Fruit fly (Drosophila melanogaster): ENCODE measurements around the gene CG15478.

Gene CG15478

DNA sequence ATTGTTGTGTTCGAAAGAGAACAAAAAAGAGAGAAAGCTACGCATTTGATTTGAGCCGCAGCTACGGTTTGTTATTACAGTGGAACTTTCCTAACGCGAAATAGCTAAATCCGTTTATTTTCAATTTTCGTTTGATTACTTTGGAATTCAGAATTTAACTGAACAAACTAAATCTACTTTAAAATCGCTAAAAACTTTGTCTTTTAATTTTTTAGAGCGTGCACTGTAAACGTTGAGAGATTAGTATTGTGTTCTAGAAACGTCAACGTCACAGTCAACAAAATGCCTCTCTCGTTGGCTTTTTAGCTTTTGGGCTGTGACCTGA lies 25.0 kb downstream of the CG15478 start (continued):
- TF ChIP-seq slbo (GFP tag; IDR thresholded peaks at IDR 0.05) (peak; percentile 88), CG12299 (tag; optimal IDR thresholded peaks at IDR 0.05) (peak; percentile 46), H2.0 (GFP tag; IDR thresholded peaks at IDR 0.05) (peak; percentile 60), nerfin-2 (GFP tag; IDR thresholded peaks at IDR 0.05; ENCODE audit: partially characterized antibody) (no peak), CG11456 (GFP tag; IDR thresholded peaks at IDR 0.05) (peak; percentile 70), prd (optimal IDR thresholded peaks at IDR 0.05) (no peak), prd (GFP tag; IDR thresholded peaks at IDR 0.05) (peak; percentile 81), Ravus (GFP tag; IDR thresholded peaks at IDR 0.05) (no peak), D19A (tag; optimal IDR thresholded peaks at IDR 0.05) (peak; percentile 46), p53 (GFP tag; optimal IDR thresholded peaks at IDR 0.05) (no peak), CG6654 (GFP tag; optimal IDR thresholded peaks at IDR 0.05) (no peak), Lhr (GFP tag; optimal IDR thresholded peaks at IDR 0.05) (no peak), CG6854 (GFP tag; optimal IDR thresholded peaks at IDR 0.05) (no peak), CG17385 (GFP tag; optimal IDR thresholded peaks at IDR 0.05) (no peak), Vsx1 (GFP tag; optimal IDR thresholded peaks at IDR 0.05) (no peak), slou (GFP tag; optimal IDR thresholded peaks at IDR 0.05) (peak; percentile 43), btn (GFP tag; optimal IDR thresholded peaks at IDR 0.05) (no peak), Hsf (GFP tag; optimal IDR thresholded peaks at IDR 0.05) (peak; percentile 76), dpn (GFP tag; optimal IDR thresholded peaks at IDR 0.05) (peak; percentile 54 to 69), gce (GFP tag; IDR thresholded peaks at IDR 0.05) (peak; percentile 84), exex (tag; optimal IDR thresholded peaks at IDR 0.05) (no peak), CG1792 (GFP tag; optimal IDR thresholded peaks at IDR 0.05) (peak; percentile 44), zfh2 (GFP tag; optimal IDR thresholded peaks at IDR 0.05) (peak; percentile 75), ci (GFP tag; IDR thresholded peaks at IDR 0.05) (peak; percentile 86), Hmx (GFP tag; optimal IDR thresholded peaks at IDR 0.05) (no peak), CG12071 (GFP tag; optimal IDR thresholded peaks at IDR 0.05) (peak; percentile 51), Awh (GFP tag; IDR thresholded peaks at IDR 0.05) (peak; percentile 75), nom (GFP tag; optimal IDR thresholded peaks at IDR 0.05) (no peak), BtbVII (GFP tag; optimal IDR thresholded peaks at IDR 0.05) (peak; percentile 60), mirr (GFP tag; optimal IDR thresholded peaks at IDR 0.05) (no peak), fu2 (GFP tag; optimal IDR thresholded peaks at IDR 0.05) (peak; percentile 47), Chrac-16 (GFP tag; optimal IDR thresholded peaks at IDR 0.05) (peak; percentile 61), hkb (optimal IDR thresholded peaks at IDR 0.05) (no peak), hkb (GFP tag; IDR thresholded peaks at IDR 0.05) (peak; percentile 86), CG8359 (GFP tag; optimal IDR thresholded peaks at IDR 0.05; ENCODE audit: borderline replicate concordance) (no peak), croc (GFP tag; conservative IDR thresholded peaks at IDR 0.05) (no peak), CG16863 (GFP tag; optimal IDR thresholded peaks at IDR 0.05) (peak; percentile 35), wor (GFP tag; IDR thresholded peaks at IDR 0.05) (no peak), ssp (GFP tag; IDR thresholded peaks at IDR 0.05) (peak; percentile 40), CG7271 (tag; optimal IDR thresholded peaks at IDR 0.05) (no peak), Ada2b (GFP tag; IDR thresholded peaks at IDR 0.05) (peak; percentile 68), ro (GFP tag; IDR thresholded peaks at IDR 0.05) (no peak), chn (GFP tag; optimal IDR thresholded peaks at IDR 0.05) (peak; percentile 41), ems (GFP tag; optimal IDR thresholded peaks at IDR 0.05) (peak; percentile 18), ttk (GFP tag; IDR thresholded peaks at IDR 0.05) (peak; percentile 55; the same call in 1 of the 2 replicates), Dad (GFP tag; optimal IDR thresholded peaks at IDR 0.05) (no peak), toy (GFP tag; IDR thresholded peaks at IDR 0.05) (no peak), CG2875 (GFP tag; optimal IDR thresholded peaks at IDR 0.05) (peak; percentile 2), Gsc (GFP tag; IDR thresholded peaks at IDR 0.05) (no peak), emc (GFP tag; optimal IDR thresholded peaks at IDR 0.05) (peak; percentile 31), zf30C (GFP tag; optimal IDR thresholded peaks at IDR 0.05) (no peak), CG31365 (tag; optimal IDR thresholded peaks at IDR 0.05) (peak; percentile 50), knrl (GFP tag; IDR thresholded peaks at IDR 0.05; ENCODE audit: partially characterized antibody) (no peak)

All from whole organism, embryonic.